Fruit fly (Drosophila melanogaster) whole organism, embryonic: ENCODE data around the gene CG13658.

ENCODE experiments used
- CG17361 ChIP-seq: fragments of 200-800 bp; sonication (Bioruptor generic); IDR thresholded peaks from 3 replicates; pipeline ENCODE4 v1.3.6; 2022; ENCODE audit warnings: missing biosample characterization, missing genetic modification characterization
- CG30020 ChIP-seq: fragments of 200-800 bp; optimal IDR thresholded peaks from 2 replicates; lab custom pipeline; 2019; ENCODE audit warnings: missing biosample characterization, mild to moderate bottlenecking, missing genetic modification characterization, moderate library complexity
- CG3838 ChIP-seq: fragments of 200-800 bp; sonication (Bioruptor generic); optimal IDR thresholded peaks from 3 replicates; lab custom pipeline; 2016; ENCODE audit warnings: missing biosample characterization, missing genetic modification characterization
- CG8478 ChIP-seq: fragments of >200 bp; optimal IDR thresholded peaks from 2 replicates; lab custom pipeline; 2018
- Nf-YC ChIP-seq: fragments of 200-800 bp; optimal IDR thresholded peaks from 3 replicates; lab custom pipeline; 2019; ENCODE audit warnings: missing biosample characterization, mild to moderate bottlenecking, missing genetic modification characterization, moderate library complexity
- Poxn ChIP-seq: fragments of 200-800 bp; sonication (Bioruptor generic); IDR thresholded peaks from 2 replicates; pipeline ENCODE4 v1.3.6; 2022; ENCODE audit warnings: missing biosample characterization, missing genetic modification characterization
- Sry-β ChIP-seq: fragments of 200-800 bp; sonication (Bioruptor generic); optimal IDR thresholded peaks from 2 replicates; lab custom pipeline; 2018; ENCODE audit warnings: missing biosample characterization, mild to moderate bottlenecking, missing genetic modification characterization, moderate library complexity
- Vsx1 ChIP-seq: fragments of 200-800 bp; sonication (Bioruptor generic); optimal IDR thresholded peaks from 2 replicates; lab custom pipeline; 2017; ENCODE audit warnings: missing biosample characterization, mild to moderate bottlenecking, missing genetic modification characterization, missing genetic modification reagents
- ap ChIP-seq: fragments of 200-800 bp; sonication (Bioruptor generic); IDR thresholded peaks from 2 replicates; pipeline ENCODE4 v1.3.6; 2022; ENCODE audit warnings: missing biosample characterization, missing genetic modification characterization
- cg ChIP-seq: fragments of 200-800 bp; sonication (Bioruptor generic); optimal IDR thresholded peaks from 3 replicates; lab custom pipeline; 2019; ENCODE audit warnings: missing biosample characterization, mild to moderate bottlenecking, missing genetic modification characterization, moderate library complexity
- jing ChIP-seq: fragments of 200-800 bp; sonication (Bioruptor generic); optimal IDR thresholded peaks from 2 replicates; lab custom pipeline; 2018; ENCODE audit warnings: missing biosample characterization, mild to moderate bottlenecking, missing genetic modification characterization
- knrl ChIP-seq: fragments of 200-800 bp; sonication (Bioruptor generic); IDR thresholded peaks from 3 replicates; pipeline ENCODE4 v1.3.6; 2022; ENCODE audit warnings: missing biosample characterization, missing genetic modification characterization; ENCODE audit not compliant: partially characterized antibody
- nerfin-2 ChIP-seq: fragments of 200-800 bp; sonication (Bioruptor generic); IDR thresholded peaks from 2 replicates; pipeline ENCODE4 v1.3.6; 2022; ENCODE audit warnings: missing biosample characterization, missing genetic modification characterization; ENCODE audit not compliant: partially characterized antibody
- repo ChIP-seq: fragments of 200-800 bp; sonication (Bioruptor generic); optimal IDR thresholded peaks from 2 replicates; lab custom pipeline; 2016; ENCODE audit warnings: missing biosample characterization, missing genetic modification characterization

DNA sequence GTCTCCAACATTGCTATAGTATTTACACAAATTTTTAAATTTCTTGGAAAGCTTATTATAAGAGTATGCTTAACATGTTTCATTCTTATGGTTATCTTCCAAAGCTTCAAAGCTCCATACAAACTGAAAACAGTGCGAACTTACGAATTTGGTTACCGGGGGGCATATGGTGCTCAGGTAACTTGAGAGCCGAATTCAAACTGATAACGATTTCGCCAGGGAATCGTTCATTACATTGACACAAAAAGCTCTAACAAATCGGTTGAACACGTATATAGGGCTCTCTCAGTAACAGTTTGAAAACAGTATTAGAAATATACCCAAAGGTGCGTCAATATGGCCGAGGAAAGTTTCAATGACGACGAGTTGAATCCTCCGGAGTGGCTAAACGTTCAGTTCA lies 13.3 kb downstream of the CG13658 start, which contains the start of gene CG13659:
- TF ChIP-seq nerfin-2 (GFP tag; lab: Robert Waterston, UW) (no peak), Poxn (GFP tag; lab: Robert Waterston, UW) (no peak), repo (no peak), jing (no peak), knrl (GFP tag; lab: Robert Waterston, UW) (no peak), Vsx1 (GFP tag; lab: Kevin White, UChicago) (no peak), Sry-β (GFP tag; lab: Kevin White, UChicago) (no peak), cg (GFP tag; lab: Kevin White, UChicago) (no peak), ap (GFP tag; lab: Robert Waterston, UW) (no peak), CG3838 (no peak), CG17361 (GFP tag; lab: Robert Waterston, UW) (no peak), CG8478 (lab: Kevin White, UChicago) (no peak), CG30020 (tag; lab: Kevin White, UChicago) (no peak), Nf-YC (no peak)
